Fruit fly (Drosophila melanogaster): ENCODE measurements around the gene Actn3.

The Actn3 gene

DNA sequence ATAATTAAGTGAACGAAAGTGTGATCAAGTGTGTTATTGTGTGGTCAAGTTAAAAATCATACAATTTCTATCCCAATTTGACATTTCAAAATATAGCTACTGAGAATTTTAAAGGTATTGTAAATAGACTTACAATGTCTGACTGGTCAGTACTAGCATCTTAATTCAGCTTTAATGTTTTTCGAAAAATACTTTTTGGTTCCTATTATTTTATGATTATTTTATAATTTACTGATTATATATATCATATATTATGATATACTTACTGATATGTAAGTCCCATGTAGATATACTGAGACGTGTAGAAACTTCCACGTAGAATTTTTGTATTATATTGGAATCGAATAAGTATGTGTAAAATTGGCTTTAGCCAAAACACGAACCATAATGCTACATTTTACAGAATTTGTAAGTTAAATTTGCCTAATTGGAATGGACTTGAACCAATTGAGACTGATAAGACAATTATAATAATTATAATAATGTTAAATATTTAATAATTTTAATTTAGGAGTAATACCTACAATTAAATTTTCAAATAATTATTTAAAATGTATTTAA is at the start of gene Actn3:
Gene Actn3 (minus strand): TSS at position 51 of the 561 bp plus-strand sequence.
- TF ChIP-seq D1 (tag; optimal IDR thresholded peaks at IDR 0.05) (peak; percentile 82), Pif1A (GFP tag; optimal IDR thresholded peaks at IDR 0.05) (no peak)

DNA sequence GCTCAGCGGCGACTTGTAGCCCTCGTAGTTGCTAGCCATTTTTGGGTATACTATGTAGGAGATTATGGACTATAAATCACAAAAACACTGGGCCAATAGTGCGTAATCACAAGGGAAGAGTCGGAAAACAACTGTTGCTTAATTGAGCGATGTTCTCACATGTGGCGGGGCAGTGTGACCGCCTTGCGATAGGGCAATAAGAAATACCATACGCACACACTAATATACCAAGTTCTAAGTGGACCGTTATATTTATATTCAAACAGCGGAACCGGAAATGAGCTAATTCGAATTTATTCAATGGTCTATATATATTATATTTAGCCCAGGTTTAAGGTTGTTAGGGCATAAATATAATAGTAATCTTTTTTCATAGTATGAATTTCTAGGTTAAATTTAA is 43.4 kb upstream of the Actn3 start, which contains the start of gene Adsl:
Gene Adsl (minus strand): TSS at position 165 of the 400 bp plus-strand sequence.
- no peak for TF ChIP-seq CG15710 (tag; optimal IDR thresholded peaks at IDR 0.05)
- TF ChIP-seq fd96Ca (GFP tag; IDR thresholded peaks at IDR 0.05): no peak
- TF ChIP-seq CG32121 (GFP tag; IDR thresholded peaks at IDR 0.05): no peak
- TF ChIP-seq Snoo (tag; optimal IDR thresholded peaks at IDR 0.05): peak; percentile 79
- TF ChIP-seq gl (tag; optimal IDR thresholded peaks at IDR 0.05): no peak
- TF ChIP-seq CG8301 (tag; optimal IDR thresholded peaks at IDR 0.05): peak; percentile 9
- TF ChIP-seq D1 (tag; optimal IDR thresholded peaks at IDR 0.05): peak; percentile 61
- TF ChIP-seq CG17806 (tag; optimal IDR thresholded peaks at IDR 0.05): no peak
- no peak for TF ChIP-seq rn (GFP tag; IDR thresholded peaks at IDR 0.05)
- TF ChIP-seq Pif1A (GFP tag; optimal IDR thresholded peaks at IDR 0.05): peak; percentile 59
- TF ChIP-seq CG4496 (GFP tag; IDR thresholded peaks at IDR 0.05): peak; percentile 53
- no peak for TF ChIP-seq CG9948 (tag; optimal IDR thresholded peaks at IDR 0.05)
- TF ChIP-seq Pif1B (GFP tag; optimal IDR thresholded peaks at IDR 0.05): peak; percentile 8
- no peak for TF ChIP-seq Ets98B (GFP tag; IDR thresholded peaks at IDR 0.05)
- no peak for TF ChIP-seq CG13204 (GFP tag; optimal IDR thresholded peaks at IDR 0.05)
- TF ChIP-seq CG10348 (GFP tag; IDR thresholded peaks at IDR 0.05): no peak
- no peak for TF ChIP-seq CG34367 (tag; optimal IDR thresholded peaks at IDR 0.05)
- no peak for TF ChIP-seq CG14655 (GFP tag; optimal IDR thresholded peaks at IDR 0.05)
- TF ChIP-seq CG8159 (tag; optimal IDR thresholded peaks at IDR 0.05): peak; percentile 39
- TF ChIP-seq CG12605 (GFP tag; IDR thresholded peaks at IDR 0.05): peak; percentile 78
- TF ChIP-seq EcR (GFP tag; optimal IDR thresholded peaks at IDR 0.05): no peak

- TF ChIP-seq CG4496 (GFP tag; IDR thresholded peaks at IDR 0.05): 0 out of 3 replicates have a peak, but pooled peaks have one; percentile 17
- no peak for TF ChIP-seq CG10348 (GFP tag; IDR thresholded peaks at IDR 0.05)
- no peak for TF ChIP-seq CG34367 (tag; optimal IDR thresholded peaks at IDR 0.05)
- peak; percentile 47 for TF ChIP-seq CG14655 (GFP tag; optimal IDR thresholded peaks at IDR 0.05)
- peak; percentile 19 for TF ChIP-seq CG9948 (tag; optimal IDR thresholded peaks at IDR 0.05)
- TF ChIP-seq CG15710 (tag; optimal IDR thresholded peaks at IDR 0.05): no peak
- peak; percentile 53 for TF ChIP-seq gl (tag; optimal IDR thresholded peaks at IDR 0.05)
- TF ChIP-seq CG17806 (tag; optimal IDR thresholded peaks at IDR 0.05): peak; percentile 22
- peak; percentile 6 for TF ChIP-seq Pif1A (GFP tag; optimal IDR thresholded peaks at IDR 0.05)
- peak; percentile 76 for TF ChIP-seq EcR (GFP tag; optimal IDR thresholded peaks at IDR 0.05)
- TF ChIP-seq CG13204 (GFP tag; optimal IDR thresholded peaks at IDR 0.05): peak; percentile 33
- peak; percentile 8 for TF ChIP-seq CG8301 (tag; optimal IDR thresholded peaks at IDR 0.05)
- peak; percentile 51 for TF ChIP-seq CG8159 (tag; optimal IDR thresholded peaks at IDR 0.05)
Observed at dm6 chr3R:17018902-17019527, 41.4 kb upstream of the Actn3 start.

DNA sequence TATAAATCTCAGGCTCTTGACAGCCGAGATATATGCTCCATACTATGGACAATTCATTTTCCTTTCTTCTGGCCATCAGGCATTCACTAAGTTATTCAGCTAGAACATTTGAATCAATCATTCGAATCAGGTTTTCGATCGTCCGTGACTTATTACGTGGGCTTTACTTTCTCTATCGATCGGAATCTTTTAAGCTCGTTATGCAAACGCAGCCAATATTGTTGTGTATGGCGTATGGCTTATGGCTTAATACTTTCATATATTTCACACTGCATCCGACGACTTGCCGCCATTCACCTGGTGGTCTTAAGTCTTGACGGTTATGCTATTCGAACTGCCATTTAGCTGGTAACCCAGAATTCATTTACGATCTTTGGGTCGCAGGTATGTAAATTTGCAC is 38.6 kb upstream of the Actn3 start:
- TF ChIP-seq Pif1A (GFP tag; optimal IDR thresholded peaks at IDR 0.05) (no peak), EcR (GFP tag; optimal IDR thresholded peaks at IDR 0.05) (no peak), CG15710 (tag; optimal IDR thresholded peaks at IDR 0.05) (no peak), CG32121 (GFP tag; IDR thresholded peaks at IDR 0.05) (no peak), CG10348 (GFP tag; IDR thresholded peaks at IDR 0.05) (no peak)

- TF ChIP-seq CG15710 (tag; optimal IDR thresholded peaks at IDR 0.05) (no peak), rn (GFP tag; IDR thresholded peaks at IDR 0.05) (no peak), CG4496 (GFP tag; IDR thresholded peaks at IDR 0.05) (0 out of 3 replicates have a peak, but pooled peaks have one; percentile 31), CG13204 (GFP tag; optimal IDR thresholded peaks at IDR 0.05) (no peak), D1 (tag; optimal IDR thresholded peaks at IDR 0.05) (no peak), EcR (GFP tag; optimal IDR thresholded peaks at IDR 0.05) (no peak)
Observed at dm6 chr3R:17014276-17014675, 36.7 kb upstream of the Actn3 start, which contains the start of gene Pxd. Gene Pxd (plus strand): TSS chr3R:17014576.

DNA sequence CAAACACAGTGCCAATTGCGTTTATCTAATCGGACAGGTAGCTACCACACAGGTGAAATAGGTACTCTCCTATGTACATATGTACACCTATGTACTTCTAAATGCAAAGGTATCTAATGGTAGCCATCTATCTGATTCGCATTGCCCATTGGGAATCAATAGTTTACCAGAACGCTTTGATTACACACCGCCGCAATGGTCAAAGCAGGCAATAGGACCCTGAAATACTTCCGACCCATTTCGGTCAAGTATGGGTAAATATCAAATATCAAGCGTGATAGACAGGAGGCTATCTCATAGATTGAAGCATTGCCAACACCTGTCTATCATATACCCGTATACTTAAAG is 31.1 kb upstream of the Actn3 start:
- TF ChIP-seq EcR (GFP tag; optimal IDR thresholded peaks at IDR 0.05) (no peak), CG17806 (tag; optimal IDR thresholded peaks at IDR 0.05) (no peak), CG15710 (tag; optimal IDR thresholded peaks at IDR 0.05) (no peak), CG13204 (GFP tag; optimal IDR thresholded peaks at IDR 0.05) (no peak), Pif1B (GFP tag; optimal IDR thresholded peaks at IDR 0.05) (no peak), CG10348 (GFP tag; IDR thresholded peaks at IDR 0.05) (no peak), CG8301 (tag; optimal IDR thresholded peaks at IDR 0.05) (no peak), CG8159 (tag; optimal IDR thresholded peaks at IDR 0.05) (no peak), CG14655 (GFP tag; optimal IDR thresholded peaks at IDR 0.05) (no peak), Pif1A (GFP tag; optimal IDR thresholded peaks at IDR 0.05) (no peak), Snoo (tag; optimal IDR thresholded peaks at IDR 0.05) (no peak), CG34367 (tag; optimal IDR thresholded peaks at IDR 0.05) (no peak)

Measured in whole organism, pupa.